Worm (Caenorhabditis elegans): ENCODE results near the gene ssp-32.

The ssp-32 gene

ce11 chrIV:9852818-9853466 lies 42.2 kb upstream of the ssp-32 start:
- TF ChIP-seq pax-3 (tag; optimal IDR thresholded peaks at IDR 0.05) (no peak), nhr-85 (tag) (no peak), sptf-1 (tag; optimal IDR thresholded peaks at IDR 0.05) (no peak)

- no peak for TF ChIP-seq efl-3 (GFP tag; optimal IDR thresholded peaks at IDR 0.05)
- peak; percentile 5 for TF ChIP-seq elt-2 (tag; optimal IDR thresholded peaks at IDR 0.05)
- no peak for TF ChIP-seq sox-4 (tag; optimal IDR thresholded peaks at IDR 0.05)
Observed at ce11 chrIV:9854952-9855351, 40.2 kb upstream of the ssp-32 start.

- no peak for TF ChIP-seq nhr-76 (tag; optimal IDR thresholded peaks at IDR 0.05)
- no peak for TF ChIP-seq C16A3.4 (tag; optimal IDR thresholded peaks at IDR 0.05)
- TF ChIP-seq ces-1 (GFP tag; optimal IDR thresholded peaks at IDR 0.05), result no peak
- no peak for TF ChIP-seq mep-1 (tag; optimal IDR thresholded peaks at IDR 0.05)
- no peak for TF ChIP-seq nhr-77 (tag; optimal IDR thresholded peaks at IDR 0.05)
- no peak for TF ChIP-seq hpl-2 (GFP tag; optimal IDR thresholded peaks at IDR 0.05)
- no peak for TF ChIP-seq egl-13 (tag; optimal IDR thresholded peaks at IDR 0.05)
- no peak for TF ChIP-seq ama-1 (optimal IDR thresholded peaks at IDR 0.05)
- no peak for TF ChIP-seq zag-1 (tag; optimal IDR thresholded peaks at IDR 0.05)
- TF ChIP-seq blmp-1 (tag; optimal IDR thresholded peaks at IDR 0.05), result no peak
- TF ChIP-seq C04F5.9 (tag; optimal IDR thresholded peaks at IDR 0.05), result no peak
- no peak for TF ChIP-seq swsn-7 (tag; optimal IDR thresholded peaks at IDR 0.05)
Observed at ce11 chrIV:9855712-9856111, 39.5 kb upstream of the ssp-32 start, which contains the start of gene K07F5.12. K07F5.12 (plus strand) TSS chrIV:9856012.

- no peak for TF ChIP-seq mep-1 (tag; optimal IDR thresholded peaks at IDR 0.05)
- TF ChIP-seq fkh-8 (tag; optimal IDR thresholded peaks at IDR 0.05), result no peak
- TF ChIP-seq mdl-1 (tag; optimal IDR thresholded peaks at IDR 0.05), result no peak
- TF ChIP-seq lin-14 (GFP tag; optimal IDR thresholded peaks at IDR 0.05), result no peak
- TF ChIP-seq ceh-90 (tag; optimal IDR thresholded peaks at IDR 0.05), result no peak
- no peak for TF ChIP-seq nhr-47 (tag; optimal IDR thresholded peaks at IDR 0.05)
- TF ChIP-seq xbp-1 (tag; optimal IDR thresholded peaks at IDR 0.05), result no peak
- TF ChIP-seq ets-5 (GFP tag; IDR thresholded peaks at IDR 0.05), result no peak
- TF ChIP-seq elt-3 (tag; optimal IDR thresholded peaks at IDR 0.05), result peak in 1 of 6 experiments; percentile 24
- TF ChIP-seq efl-1 (optimal IDR thresholded peaks at IDR 0.05), result peak; percentile 62 to 72
- TF ChIP-seq efl-1 (GFP tag; optimal IDR thresholded peaks at IDR 0.05 in 1 of 2), result peak; percentile 56 to 90
- TF ChIP-seq hlh-17 (GFP tag; optimal IDR thresholded peaks at IDR 0.05; ENCODE audit: borderline replicate concordance), result no peak
- TF ChIP-seq nhr-76 (tag; optimal IDR thresholded peaks at IDR 0.05), result no peak
- no peak for TF ChIP-seq unc-86 (tag; optimal IDR thresholded peaks at IDR 0.05)
- no peak for TF ChIP-seq snu-23 (GFP tag; optimal IDR thresholded peaks at IDR 0.05)
- TF ChIP-seq F16B12.6 (tag; optimal IDR thresholded peaks at IDR 0.05), result peak; percentile 9
- TF ChIP-seq sox-4 (tag; optimal IDR thresholded peaks at IDR 0.05), result no peak
- no peak for TF ChIP-seq skn-1 (tag; optimal IDR thresholded peaks at IDR 0.05)
- TF ChIP-seq jun-1 (tag; optimal IDR thresholded peaks at IDR 0.05), result no peak
- TF ChIP-seq nhr-237 (tag; optimal IDR thresholded peaks at IDR 0.05), result no peak
- TF ChIP-seq elt-2 (tag; optimal IDR thresholded peaks at IDR 0.05), result no peak
- no peak for TF ChIP-seq snpc-4 (tag; optimal IDR thresholded peaks at IDR 0.05)
- TF ChIP-seq dpl-1 (GFP tag; optimal IDR thresholded peaks at IDR 0.05), result peak; percentile 49 to 69 (median 49)
- no peak for TF ChIP-seq mab-9 (GFP tag; IDR thresholded peaks at IDR 0.05)
- no peak for TF ChIP-seq ztf-4 (tag; optimal IDR thresholded peaks at IDR 0.05)
- no peak for TF ChIP-seq Y116A8C.19 (tag; optimal IDR thresholded peaks at IDR 0.05; ENCODE audit: borderline replicate concordance)
- TF ChIP-seq irx-1 (tag; optimal IDR thresholded peaks at IDR 0.05), result no peak
- TF ChIP-seq blmp-1 (tag; optimal IDR thresholded peaks at IDR 0.05), result peak; percentile 36
- TF ChIP-seq ceh-8 (GFP tag; optimal IDR thresholded peaks at IDR 0.05), result no peak
- TF ChIP-seq hlh-4 (tag; optimal IDR thresholded peaks at IDR 0.05), result no peak
- no peak for TF ChIP-seq fos-1 (tag; optimal IDR thresholded peaks at IDR 0.05)
- TF ChIP-seq vab-15 (tag; optimal IDR thresholded peaks at IDR 0.05), result no peak
- TF ChIP-seq egl-13 (tag; optimal IDR thresholded peaks at IDR 0.05), result no peak
- TF ChIP-seq C34B4.2 (tag; optimal IDR thresholded peaks at IDR 0.05), result no peak
- TF ChIP-seq ama-1 (optimal IDR thresholded peaks at IDR 0.05), result no peak
- TF ChIP-seq ceh-82 (tag; optimal IDR thresholded peaks at IDR 0.05), result peak in 1 of 3 experiments; percentile 20
Observed at ce11 chrIV:9857952-9858488, 37.2 kb upstream of the ssp-32 start, which contains the start of gene npp-1. npp-1 (plus strand) TSS chrIV:9858488.

Measured in whole organism, L1 larva.